Fruit fly (Drosophila melanogaster) whole organism, embryonic: ENCODE data around the gene RPA1.

Source experiments
- Atf3 ChIP-seq: fragments of 200-800 bp; sonication (Bioruptor generic); optimal IDR thresholded peaks from 3 replicates; lab custom pipeline; 2016; ENCODE audit warnings: missing biosample characterization, missing genetic modification characterization
- Bteb2 ChIP-seq: fragments of 200-800 bp; sonication (Bioruptor generic); optimal IDR thresholded peaks from 2 replicates; lab custom pipeline; 2016; ENCODE audit warnings: missing biosample characterization, missing genetic modification characterization
- C15 ChIP-seq: fragments of 200-800 bp; sonication (Bioruptor generic); IDR thresholded peaks from 3 replicates; pipeline ENCODE4 v1.3.6; 2022; ENCODE audit warnings: missing biosample characterization, missing genetic modification characterization
- CG11085 ChIP-seq: fragments of 200-800 bp; sonication (Bioruptor generic); IDR thresholded peaks from 2 replicates; pipeline ENCODE4 v1.3.6; 2022; ENCODE audit warnings: missing biosample characterization, missing genetic modification characterization
- CG11504 ChIP-seq: fragments of 200-800 bp; sonication (Bioruptor generic); optimal IDR thresholded peaks from 3 replicates; lab custom pipeline; 2019; ENCODE audit warnings: missing biosample characterization, mild to moderate bottlenecking, missing genetic modification characterization, moderate library complexity
- CG11560 ChIP-seq: fragments of 200-800 bp; sonication (Bioruptor generic); IDR thresholded peaks from 3 replicates; pipeline ENCODE4 v1.3.6; 2022; ENCODE audit warnings: missing biosample characterization, missing genetic modification characterization
- CG12744 ChIP-seq: fragments of 200-800 bp; sonication (Bioruptor generic); optimal IDR thresholded peaks from 2 replicates; lab custom pipeline; 2016; ENCODE audit warnings: missing biosample characterization, missing genetic modification characterization
- CG13287 ChIP-seq: fragments of 200-800 bp; sonication (Bioruptor generic); IDR thresholded peaks from 2 replicates; pipeline ENCODE4 v1.3.6; 2022; ENCODE audit warnings: missing biosample characterization, missing genetic modification characterization; ENCODE audit not compliant: partially characterized antibody
- CG14710 ChIP-seq: fragments of 200-800 bp; sonication (Bioruptor generic); optimal IDR thresholded peaks from 3 replicates; lab custom pipeline; 2019; ENCODE audit warnings: missing biosample characterization, mild to moderate bottlenecking, missing genetic modification characterization, moderate library complexity
- CG14860 ChIP-seq: fragments of 200-800 bp; sonication (Bioruptor generic); IDR thresholded peaks from 3 replicates; pipeline ENCODE4 v1.3.6; 2022; ENCODE audit warnings: missing biosample characterization, missing genetic modification characterization; ENCODE audit not compliant: partially characterized antibody
- CG15601 ChIP-seq: fragments of 200-800 bp; sonication (Bioruptor generic); optimal IDR thresholded peaks from 3 replicates; lab custom pipeline; 2019; ENCODE audit warnings: missing biosample characterization, mild to moderate bottlenecking, missing genetic modification characterization, moderate library complexity
- CG17912 ChIP-seq: fragments of 200-800 bp; sonication (Bioruptor generic); optimal IDR thresholded peaks from 2 replicates; lab custom pipeline; 2018; ENCODE audit warnings: missing biosample characterization, mild to moderate bottlenecking, missing genetic modification characterization
- CG2129 ChIP-seq: fragments of 200-800 bp; sonication (Bioruptor generic); IDR thresholded peaks from 2 replicates; pipeline ENCODE4 v1.3.6; 2022; ENCODE audit warnings: missing biosample characterization, missing genetic modification characterization; ENCODE audit not compliant: partially characterized antibody
- CG34224 ChIP-seq: fragments of 200-800 bp; sonication (Bioruptor generic); IDR thresholded peaks from 3 replicates; pipeline ENCODE4 v1.3.6; 2022; ENCODE audit warnings: missing biosample characterization, missing genetic modification characterization; ENCODE audit not compliant: partially characterized antibody
- CG6791 ChIP-seq: fragments of 200-800 bp; sonication (Bioruptor generic); IDR thresholded peaks from 3 replicates; pipeline ENCODE4 v1.3.6; 2022; ENCODE audit warnings: missing biosample characterization, missing genetic modification characterization; ENCODE audit not compliant: partially characterized antibody
- CG7357 ChIP-seq: fragments of 200-800 bp; sonication (Bioruptor generic); IDR thresholded peaks from 3 replicates; pipeline ENCODE4 v1.3.6; 2022; ENCODE audit warnings: missing biosample characterization, missing genetic modification characterization
- CG9932 ChIP-seq: fragments of 200-800 bp; sonication (Bioruptor generic); IDR thresholded peaks from 2 replicates; pipeline ENCODE4 v1.3.6; 2022; ENCODE audit warnings: missing biosample characterization, missing genetic modification characterization
- CHES-1-like ChIP-seq: fragments of 200-800 bp; sonication (Bioruptor generic); optimal IDR thresholded peaks from 2 replicates; lab custom pipeline; 2016; ENCODE audit warnings: missing biosample characterization, missing genetic modification characterization
- Deaf1 ChIP-seq: fragments of 200-800 bp; optimal IDR thresholded peaks from 3 replicates; lab custom pipeline; 2019; ENCODE audit warnings: missing biosample characterization, mild to moderate bottlenecking, missing genetic modification characterization, moderate library complexity
- Dll ChIP-seq: fragments of 200-800 bp; sonication (Bioruptor generic); IDR thresholded peaks from 4 replicates; pipeline ENCODE4 v1.3.6; 2022; ENCODE audit warnings: missing biosample characterization, missing genetic modification characterization; ENCODE audit not compliant: partially characterized antibody
- E2f2 ChIP-seq: fragments of 200-800 bp; sonication (Bioruptor generic); IDR thresholded peaks from 2 replicates; pipeline ENCODE4 v1.3.6; 2022; ENCODE audit warnings: missing biosample characterization, missing genetic modification characterization
- Ets65A ChIP-seq: fragments of 200-800 bp; sonication (Bioruptor generic); peaks from one replicate; lab custom pipeline; 2016; ENCODE audit warnings: missing biosample characterization, missing genetic modification characterization
- HLH4C ChIP-seq: fragments of 200-800 bp; sonication (Bioruptor generic); IDR thresholded peaks from 3 replicates; pipeline ENCODE4 v1.3.6; 2022; ENCODE audit warnings: missing biosample characterization, missing genetic modification characterization; ENCODE audit not compliant: partially characterized antibody
- Hsf ChIP-seq: fragments of 200-800 bp; sonication (Bioruptor generic); optimal IDR thresholded peaks from 3 replicates; lab custom pipeline; 2016; ENCODE audit warnings: missing biosample characterization, missing genetic modification characterization
- Lim3 ChIP-seq: fragments of 200-800 bp; sonication (Bioruptor generic); IDR thresholded peaks from 2 replicates; pipeline ENCODE4 v1.3.6; 2022; ENCODE audit warnings: missing biosample characterization, missing genetic modification characterization
- MBD-R2 ChIP-seq: fragments of 200-800 bp; sonication (Bioruptor generic); IDR thresholded peaks from 2 replicates; pipeline ENCODE4 v1.3.6; 2022; ENCODE audit warnings: missing biosample characterization, missing genetic modification characterization
- MESR4 ChIP-seq: fragments of 200-800 bp; sonication (Bioruptor generic); optimal IDR thresholded peaks from 2 replicates; lab custom pipeline; 2018; ENCODE audit warnings: missing biosample characterization, mild to moderate bottlenecking, missing genetic modification characterization, moderate library complexity
- Opbp ChIP-seq: fragments of 200-800 bp; sonication (Bioruptor generic); IDR thresholded peaks from 3 replicates; pipeline ENCODE4 v1.3.6; 2022; ENCODE audit warnings: missing biosample characterization, missing genetic modification characterization; ENCODE audit not compliant: partially characterized antibody
- Scr ChIP-seq: fragments of 200-800 bp; sonication (Bioruptor generic); IDR thresholded peaks from 2 replicates; pipeline ENCODE4 v1.3.6; 2022; ENCODE audit warnings: missing biosample characterization, missing genetic modification characterization; ENCODE audit not compliant: partially characterized antibody
- Side ChIP-seq: fragments of 200-800 bp; sonication (Bioruptor generic); optimal IDR thresholded peaks from 2 replicates; lab custom pipeline; 2016; ENCODE audit warnings: missing biosample characterization, missing genetic modification characterization
- amos ChIP-seq: fragments of 200-800 bp; sonication (Bioruptor generic); IDR thresholded peaks from 2 replicates; pipeline ENCODE4 v1.3.6; 2022; ENCODE audit warnings: missing biosample characterization, missing genetic modification characterization; ENCODE audit not compliant: partially characterized antibody
- ase ChIP-seq: fragments of 200-800 bp; sonication (Bioruptor generic); IDR thresholded peaks from 3 replicates; pipeline ENCODE4 v1.3.6; 2022; ENCODE audit warnings: missing biosample characterization, missing genetic modification characterization
- ato ChIP-seq: fragments of 200-800 bp; sonication (Bioruptor generic); IDR thresholded peaks from 2 replicates; pipeline ENCODE4 v1.3.6; 2022; ENCODE audit warnings: missing biosample characterization, missing genetic modification characterization; ENCODE audit not compliant: partially characterized antibody
- cg ChIP-seq: fragments of 200-800 bp; sonication (Bioruptor generic); optimal IDR thresholded peaks from 3 replicates; lab custom pipeline; 2019; ENCODE audit warnings: missing biosample characterization, mild to moderate bottlenecking, missing genetic modification characterization, moderate library complexity
- crp ChIP-seq, 2 experiments: fragments of 200-800 bp; sonication (Bioruptor generic); optimal IDR thresholded peaks; 2 replicates in 1 of 2; 3 replicates in 1 of 2; lab custom pipeline; 2017; ENCODE audit warnings: missing biosample characterization in 2 of 2, missing genetic modification characterization in 2 of 2, mild to moderate bottlenecking in 1 of 2, moderate library complexity in 1 of 2
- cwo ChIP-seq: fragments of 200-800 bp; sonication (Bioruptor generic); optimal IDR thresholded peaks from 3 replicates; lab custom pipeline; 2017; ENCODE audit warnings: missing biosample characterization, missing genetic modification characterization, mild to moderate bottlenecking, moderate library complexity, missing genetic modification reagents
- emc ChIP-seq: fragments of 200-800 bp; sonication (Bioruptor generic); optimal IDR thresholded peaks from 2 replicates; lab custom pipeline; 2016; ENCODE audit warnings: missing biosample characterization, missing genetic modification characterization
- gcm ChIP-seq: fragments of 200-800 bp; sonication (Bioruptor generic); optimal IDR thresholded peaks from 2 replicates; lab custom pipeline; 2019; ENCODE audit warnings: missing biosample characterization, mild to moderate bottlenecking, missing genetic modification characterization, moderate library complexity
- hbn ChIP-seq: fragments of 200-800 bp; sonication (Bioruptor generic); IDR thresholded peaks from 2 replicates; pipeline ENCODE4 v1.3.6; 2022; ENCODE audit warnings: missing biosample characterization, missing genetic modification characterization; ENCODE audit not compliant: partially characterized antibody
- ind ChIP-seq: fragments of 200-800 bp; sonication (Bioruptor generic); optimal IDR thresholded peaks from 3 replicates; lab custom pipeline; 2016; ENCODE audit warnings: missing biosample characterization, missing genetic modification characterization
- knrl ChIP-seq: fragments of 200-800 bp; sonication (Bioruptor generic); IDR thresholded peaks from 3 replicates; pipeline ENCODE4 v1.3.6; 2022; ENCODE audit warnings: missing biosample characterization, missing genetic modification characterization; ENCODE audit not compliant: partially characterized antibody
- pzg ChIP-seq: fragments of 200-800 bp; sonication (Bioruptor generic); optimal IDR thresholded peaks from 3 replicates; lab custom pipeline; 2018; ENCODE audit warnings: missing biosample characterization, mild to moderate bottlenecking, missing genetic modification characterization, moderate library complexity
- stwl ChIP-seq: fragments of 200-800 bp; sonication (Bioruptor generic); optimal IDR thresholded peaks from 3 replicates; lab custom pipeline; 2018; ENCODE audit warnings: missing biosample characterization, mild to moderate bottlenecking, missing genetic modification characterization, moderate library complexity
- tna ChIP-seq: fragments of 200-800 bp; sonication (Bioruptor generic); IDR thresholded peaks from 2 replicates; pipeline ENCODE4 v1.3.6; 2022; ENCODE audit warnings: missing biosample characterization, missing genetic modification characterization; ENCODE audit not compliant: partially characterized antibody
- trem ChIP-seq: fragments of 200-800 bp; optimal IDR thresholded peaks from 3 replicates; lab custom pipeline; 2019; ENCODE audit warnings: missing biosample characterization, mild to moderate bottlenecking, missing genetic modification characterization, moderate library complexity
- unc-4 ChIP-seq: fragments of 200-800 bp; sonication (Bioruptor generic); IDR thresholded peaks from 2 replicates; pipeline ENCODE4 v1.3.6; 2022; ENCODE audit warnings: missing biosample characterization, missing genetic modification characterization; ENCODE audit not compliant: partially characterized antibody
- vvl ChIP-seq: fragments of 200-800 bp; sonication (Bioruptor generic); IDR thresholded peaks from 2 replicates; pipeline ENCODE4 v1.3.6; 2022; ENCODE audit warnings: missing biosample characterization, missing genetic modification characterization
- zen2 ChIP-seq: fragments of 200-800 bp; sonication (Bioruptor generic); IDR thresholded peaks from 3 replicates; pipeline ENCODE4 v1.3.6; 2022; ENCODE audit warnings: missing biosample characterization, missing genetic modification characterization; ENCODE audit not compliant: partially characterized antibody

Gene RPA1

dm6 chr3R:8217727-8218126, 46.5 kb downstream of the RPA1 start, which contains the start of gene CG7800:
Gene CG7800, plus strand, starts transcription at chr3R:8217957.
- TF ChIP-seq Ets65A, result no peak
- peak; percentile 66; the same call in 2 of the 3 replicates for TF ChIP-seq zen2
- TF ChIP-seq Atf3 (GFP tag; lab: Kevin White, UChicago), result no peak
- TF ChIP-seq Opbp (GFP tag; lab: Robert Waterston, UW), result 0 out of 3 replicates have a peak, but pooled peaks have one; percentile 13
- peak; percentile 36; the same call in 1 of the 2 replicates for TF ChIP-seq amos (GFP tag; lab: Robert Waterston, UW)
- TF ChIP-seq MESR4, result peak; percentile 24
- peak; percentile 61 for TF ChIP-seq unc-4 (GFP tag; lab: Robert Waterston, UW)
- peak; percentile 65 for TF ChIP-seq E2f2
- peak in 1 of 2 experiments; percentile 84 for TF ChIP-seq crp (GFP tag; optimal IDR thresholded peaks at IDR 0.05; lab: Kevin White, UChicago)
- TF ChIP-seq cwo (GFP tag; lab: Kevin White, UChicago), result no peak
- TF ChIP-seq CG11085, result no peak
- TF ChIP-seq stwl (tag; lab: Kevin White, UChicago), result peak; percentile 63
- TF ChIP-seq CG2129 (GFP tag; lab: Robert Waterston, UW), result 0 out of 2 replicates have a peak, but pooled peaks have one; percentile 32
- no peak for TF ChIP-seq CG15601 (tag; lab: Kevin White, UChicago)
- TF ChIP-seq Dll, result peak; percentile 80
- TF ChIP-seq Side (GFP tag; lab: Kevin White, UChicago), result no peak
- no peak for TF ChIP-seq CG7357 (GFP tag; lab: Robert Waterston, UW)
- TF ChIP-seq Scr, result peak; percentile 58
- TF ChIP-seq C15, result no peak
- TF ChIP-seq emc (GFP tag; lab: Kevin White, UChicago), result no peak
- no peak for TF ChIP-seq Lim3 (GFP tag; lab: Robert Waterston, UW)
- TF ChIP-seq ase (GFP tag; lab: Robert Waterston, UW), result no peak
- TF ChIP-seq CG14860 (GFP tag; lab: Robert Waterston, UW), result peak; percentile 37; the same call in 1 of the 3 replicates
- TF ChIP-seq MBD-R2 (GFP tag; lab: Robert Waterston, UW), result peak; percentile 50
- no peak for TF ChIP-seq CG9932 (GFP tag; lab: Robert Waterston, UW)
- no peak for TF ChIP-seq CHES-1-like (GFP tag; lab: Kevin White, UChicago)
- TF ChIP-seq CG11504, result no peak
- peak; percentile 77 for TF ChIP-seq HLH4C
- TF ChIP-seq Deaf1 (tag; lab: Kevin White, UChicago), result no peak
- TF ChIP-seq CG12744 (GFP tag; lab: Kevin White, UChicago), result no peak
- TF ChIP-seq CG17912 (GFP tag; lab: Kevin White, UChicago), result no peak
- TF ChIP-seq CG14710, result peak; percentile 18
- no peak for TF ChIP-seq Hsf (GFP tag; lab: Kevin White, UChicago)
- peak; percentile 52 for TF ChIP-seq gcm (GFP tag; lab: Kevin White, UChicago)
- peak; percentile 77; the same call in 2 of the 3 replicates for TF ChIP-seq CG11560 (tag; lab: Robert Waterston, UW)
- TF ChIP-seq hbn, result peak; percentile 19; the same call in 1 of the 2 replicates
- no peak; the same call in 2 of the 3 replicates for TF ChIP-seq knrl (GFP tag; lab: Robert Waterston, UW)
- TF ChIP-seq CG6791 (GFP tag; lab: Robert Waterston, UW), result peak; percentile 74
- peak; percentile 41 for TF ChIP-seq pzg (GFP tag; lab: Kevin White, UChicago)
- peak; percentile 46; the same call in 1 of the 2 replicates for TF ChIP-seq ato (GFP tag; lab: Robert Waterston, UW)
- TF ChIP-seq CG34224, result peak; percentile 52; the same call in 2 of the 3 replicates
- no peak for TF ChIP-seq vvl (GFP tag; lab: Robert Waterston, UW)
- no peak for TF ChIP-seq ind (GFP tag; lab: Kevin White, UChicago)
- TF ChIP-seq Bteb2 (GFP tag; lab: Kevin White, UChicago), result no peak
- TF ChIP-seq cg (GFP tag; lab: Kevin White, UChicago), result no peak
- TF ChIP-seq tna (GFP tag; lab: Robert Waterston, UW), result 0 out of 2 replicates have a peak, but pooled peaks have one; percentile 15
- TF ChIP-seq trem (tag; lab: Kevin White, UChicago), result peak; percentile 30
- peak; percentile 73 for TF ChIP-seq CG13287
